Worm (Caenorhabditis elegans): Measurements from ENCODE around the gene syf-2.

syf-2 gene

ce11 chrIII:7124364-7124763 is 37.6 kb downstream of the syf-2 start, which contains the start of gene B0280.2:
TSS of gene B0280.2 (plus strand) at chrIII:7124664.
- TF ChIP-seq zip-2 (tag; optimal IDR thresholded peaks at IDR 0.05) (no peak), saeg-2 (GFP tag; IDR thresholded peaks at IDR 0.05) (no peak), lin-29 (GFP tag; IDR thresholded peaks at IDR 0.05) (no peak), gei-8 (GFP tag; optimal IDR thresholded peaks at IDR 0.05) (no peak), ctbp-1 (GFP tag; IDR thresholded peaks at IDR 0.05) (no peak), Y5F2A.4 (GFP tag; optimal IDR thresholded peaks at IDR 0.05) (no peak), madf-9 (GFP tag; conservative IDR thresholded peaks at IDR 0.05) (no peak), mes-2 (tag; optimal IDR thresholded peaks at IDR 0.05; ENCODE audit: poor library complexity, severe bottlenecking) (no peak)

- TF ChIP-seq lsy-2 (tag; optimal IDR thresholded peaks at IDR 0.05) (peak; percentile 42 to 96), ceh-82 (tag; optimal IDR thresholded peaks at IDR 0.05) (no peak), hlh-11 (tag; optimal IDR thresholded peaks at IDR 0.05) (peak; percentile 40), pqm-1 (tag; optimal IDR thresholded peaks at IDR 0.05) (peak; percentile 23), arid-1 (GFP tag; conservative IDR thresholded peaks at IDR 0.05) (no peak), dve-1 (tag; optimal IDR thresholded peaks at IDR 0.05; ENCODE audit: insufficient read depth) (peak; percentile 52), mes-2 (tag; optimal IDR thresholded peaks at IDR 0.05; ENCODE audit: poor library complexity, severe bottlenecking) (peak; percentile 44), lin-29 (GFP tag; IDR thresholded peaks at IDR 0.05) (no peak), ztf-11 (tag; optimal IDR thresholded peaks at IDR 0.05) (no peak), lim-7 (GFP tag; IDR thresholded peaks at IDR 0.05) (no peak), unc-62 (GFP tag; optimal IDR thresholded peaks at IDR 0.05 in 1 of 2) (peak in 1 of 2 experiments; percentile 73), unc-62 (tag; optimal IDR thresholded peaks at IDR 0.05) (no peak), nhr-77 (tag; optimal IDR thresholded peaks at IDR 0.05) (peak; percentile 41), nhr-28 (tag; optimal IDR thresholded peaks at IDR 0.05) (peak; percentile 6), T26A8.4 (GFP tag; IDR thresholded peaks at IDR 0.05) (no peak), nhr-102 (tag; optimal IDR thresholded peaks at IDR 0.05) (no peak), dpl-1 (GFP tag; optimal IDR thresholded peaks at IDR 0.05) (peak; percentile 6), ztf-7 (tag; optimal IDR thresholded peaks at IDR 0.05) (peak; percentile 5), aha-1 (tag) (peak; percentile 79), nhr-10 (tag; optimal IDR thresholded peaks at IDR 0.05) (peak; percentile 16), T20F7.1 (GFP tag; optimal IDR thresholded peaks at IDR 0.05) (no peak), daf-16 (GFP tag; optimal IDR thresholded peaks at IDR 0.05) (no peak), daf-16 (tag; optimal IDR thresholded peaks at IDR 0.05) (peak; percentile 72), mep-1 (tag; optimal IDR thresholded peaks at IDR 0.05) (peak; percentile 25)
Observed at ce11 chrIII:7122860-7123259, 39.1 kb downstream of the syf-2 start, which contains the start of the genes B0280.9 and rpia-1. TSS of gene B0280.9 (minus strand) at chrIII:7122895. TSS of gene rpia-1 (plus strand) at chrIII:7123128.

ce11 chrIII:7120477-7120876 is 41.4 kb downstream of the syf-2 start:
- TF ChIP-seq spr-3 (GFP tag; optimal IDR thresholded peaks at IDR 0.05) (no peak), skn-1 (tag; optimal IDR thresholded peaks at IDR 0.05) (no peak), nhr-48 (tag; optimal IDR thresholded peaks at IDR 0.05) (peak; percentile 41), dmd-6 (GFP tag; IDR thresholded peaks at IDR 0.05) (peak; percentile 55; the same call in 1 of the 2 replicates), nhr-25 (tag; optimal IDR thresholded peaks at IDR 0.05; ENCODE audit: borderline replicate concordance, insufficient read depth) (no peak), F26F4.8 (GFP tag; conservative IDR thresholded peaks at IDR 0.05) (no peak), ces-1 (GFP tag; optimal IDR thresholded peaks at IDR 0.05) (no peak), ceh-82 (tag; optimal IDR thresholded peaks at IDR 0.05) (no peak), dve-1 (tag; optimal IDR thresholded peaks at IDR 0.05; ENCODE audit: insufficient read depth) (peak; percentile 64), pqm-1 (tag; optimal IDR thresholded peaks at IDR 0.05) (peak; percentile 12), nhr-10 (tag; optimal IDR thresholded peaks at IDR 0.05) (peak; percentile 33), nhr-41 (GFP tag; IDR thresholded peaks at IDR 0.05) (no peak), ZK546.5 (tag; optimal IDR thresholded peaks at IDR 0.05) (no peak), Y75B8A.6 (GFP tag; IDR thresholded peaks at IDR 0.05) (no peak), egl-43 (GFP tag; IDR thresholded peaks at IDR 0.05) (no peak), unc-62 (GFP tag; optimal IDR thresholded peaks at IDR 0.05 in 1 of 2) (no peak), unc-62 (tag; optimal IDR thresholded peaks at IDR 0.05) (no peak), egl-27 (tag; optimal IDR thresholded peaks at IDR 0.05) (no peak), tag-97 (GFP tag; IDR thresholded peaks at IDR 0.05) (no peak), F44E2.7 (GFP tag; IDR thresholded peaks at IDR 0.05) (no peak), unc-130 (GFP tag; optimal IDR thresholded peaks at IDR 0.05) (no peak), duxl-1 (tag; optimal IDR thresholded peaks at IDR 0.05; ENCODE audit: poor library complexity) (peak; percentile 16), daf-16 (GFP tag; optimal IDR thresholded peaks at IDR 0.05) (no peak), daf-16 (tag; optimal IDR thresholded peaks at IDR 0.05) (peak; percentile 61), nhr-102 (tag; optimal IDR thresholded peaks at IDR 0.05) (no peak), daf-8 (GFP tag; IDR thresholded peaks at IDR 0.05) (no peak), lin-29 (GFP tag; IDR thresholded peaks at IDR 0.05) (no peak), Y5F2A.4 (GFP tag; optimal IDR thresholded peaks at IDR 0.05) (no peak), fos-1 (tag; optimal IDR thresholded peaks at IDR 0.05) (no peak)

Measured in whole organism, L4 larva.